Fruit fly (Drosophila melanogaster): ENCODE measurements around the gene CG7139.

dm6 chr3L:22072824-22073223 lies 1.2 kb upstream of the CG7139 start:
- no peak for TF ChIP-seq pan (optimal IDR thresholded peaks at IDR 0.05)
- no peak for TF ChIP-seq Dll (optimal IDR thresholded peaks at IDR 0.05)
